Worm (Caenorhabditis elegans) whole organism, young adult: Measurements from ENCODE around the gene R09A1.3.

Experiments used
- B0336.3 ChIP-seq: fragments of 200-800 bp; sonication (Bioruptor generic); IDR thresholded peaks from 2 replicates; pipeline ENCODE4 v1.3.6; 2022; ENCODE audit warnings: missing genetic modification characterization, missing compliant biosample characterization
- C06A6.2 ChIP-seq: fragments of 200-800 bp; sonication (Bioruptor generic); conservative IDR thresholded peaks from 2 replicates; pipeline ENCODE4 v1.3.6; 2022; ENCODE audit warnings: missing genetic modification characterization, missing compliant biosample characterization
- C17E4.6 ChIP-seq: fragments of 200-800 bp; sonication (Bioruptor generic); IDR thresholded peaks from 2 replicates; pipeline ENCODE4 v1.3.6; 2022; ENCODE audit warnings: missing genetic modification reagents, missing genetic modification characterization, missing compliant biosample characterization
- F10E7.11 ChIP-seq: sonication (generic microtip); optimal IDR thresholded peaks from 2 replicates; lab custom pipeline; 2017; ENCODE audit warnings: mild to moderate bottlenecking, missing genetic modification characterization, moderate library complexity, missing compliant biosample characterization
- F23B12.7 ChIP-seq: sonication (generic microtip); optimal IDR thresholded peaks from 2 replicates; lab custom pipeline; 2017; ENCODE audit warnings: missing genetic modification characterization, mild to moderate bottlenecking, missing compliant biosample characterization, antibody characterized with exemption, moderate library complexity; ENCODE audit not compliant: insufficient read depth
- F37B4.10 ChIP-seq: fragments of 200-800 bp; sonication (Bioruptor generic); IDR thresholded peaks from 2 replicates; pipeline ENCODE4 v1.3.6; 2022; ENCODE audit warnings: missing genetic modification characterization, missing compliant biosample characterization
- F39B2.1 ChIP-seq: fragments of 200-800 bp; sonication (Bioruptor generic); IDR thresholded peaks from 2 replicates; pipeline ENCODE4 v1.3.6; 2022; ENCODE audit warnings: missing genetic modification reagents, missing genetic modification characterization, missing compliant biosample characterization
- F52B5.7 ChIP-seq: sonication (generic microtip); optimal IDR thresholded peaks from 2 replicates; lab custom pipeline; 2016; ENCODE audit warnings: mild to moderate bottlenecking, missing genetic modification characterization, missing compliant biosample characterization
- F57C9.4 ChIP-seq: sonication (generic microtip); optimal IDR thresholded peaks from 2 replicates; lab custom pipeline; 2017; ENCODE audit warnings: mild to moderate bottlenecking, missing genetic modification characterization, missing compliant biosample characterization
- K12H6.12 ChIP-seq: fragments of 200-800 bp; sonication (Bioruptor generic); optimal IDR thresholded peaks from 2 replicates; lab custom pipeline; 2018; ENCODE audit warnings: mild to moderate bottlenecking, missing genetic modification characterization, missing compliant biosample characterization
- T26A5.8 ChIP-seq: sonication (generic microtip); optimal IDR thresholded peaks from 2 replicates; lab custom pipeline; 2016; ENCODE audit warnings: missing genetic modification characterization, missing compliant biosample characterization
- Y95B8A.8 ChIP-seq: fragments of 200-800 bp; sonication (Bioruptor generic); IDR thresholded peaks from 2 replicates; pipeline ENCODE4 v1.3.6; 2022; ENCODE audit warnings: missing genetic modification reagents, missing genetic modification characterization, missing compliant biosample characterization
- ZK185.1 ChIP-seq: sonication (generic microtip); optimal IDR thresholded peaks from 2 replicates; lab custom pipeline; 2016; ENCODE audit warnings: mild to moderate bottlenecking, missing genetic modification characterization, missing compliant biosample characterization; ENCODE audit not compliant: poor library complexity, severe bottlenecking
- ama-1 ChIP-seq, 3 experiments: fragments of 150-350 bp in 1 of 3; sonication (generic microtip) in 2 of 3; optimal IDR thresholded peaks; 2 replicates each; lab custom pipeline; 2014 to 2018; ENCODE audit warnings: missing biosample characterization in 2 of 3, missing genetic modification characterization in 2 of 3, missing genetic modification reagents in 2 of 3
- attf-5 ChIP-seq: fragments of 200-800 bp; sonication (Bioruptor generic); optimal IDR thresholded peaks from 2 replicates; lab custom pipeline; 2018; ENCODE audit warnings: mild to moderate bottlenecking, missing genetic modification characterization, missing compliant biosample characterization
- attf-6 ChIP-seq: fragments of 200-800 bp; sonication (Bioruptor generic); IDR thresholded peaks from 2 replicates; pipeline ENCODE4 v1.3.6; 2022; ENCODE audit warnings: missing genetic modification reagents, missing genetic modification characterization, missing compliant biosample characterization
- bed-2 ChIP-seq: fragments of 200-800 bp; sonication (Bioruptor generic); IDR thresholded peaks from 2 replicates; pipeline ENCODE4 v1.3.6; 2022; ENCODE audit warnings: missing genetic modification reagents, missing genetic modification characterization, missing compliant biosample characterization
- cebp-2 ChIP-seq: fragments of 200-800 bp; sonication (Bioruptor generic); IDR thresholded peaks from 2 replicates; pipeline ENCODE4 v1.3.6; 2022; ENCODE audit warnings: missing genetic modification characterization, missing compliant biosample characterization
- ceh-40 ChIP-seq: fragments of 200-800 bp; sonication (Bioruptor generic); IDR thresholded peaks from 2 replicates; pipeline ENCODE4 v1.3.6; 2022; ENCODE audit warnings: missing genetic modification characterization, missing compliant biosample characterization
- ceh-91 ChIP-seq: fragments of 200-800 bp; sonication (Bioruptor generic); IDR thresholded peaks from 2 replicates; pipeline ENCODE4 v1.3.6; 2022; ENCODE audit warnings: missing genetic modification reagents, missing genetic modification characterization, missing compliant biosample characterization
- dpl-1 ChIP-seq: fragments of 150-350 bp; optimal IDR thresholded peaks from 2 replicates; lab custom pipeline; 2014; ENCODE audit warnings: missing biosample characterization, missing genetic modification reagents, missing genetic modification characterization
- egl-18 ChIP-seq: fragments of 200-800 bp; sonication (Bioruptor generic); IDR thresholded peaks from 2 replicates; pipeline ENCODE4 v1.3.6; 2022; ENCODE audit warnings: missing genetic modification reagents, missing genetic modification characterization, missing compliant biosample characterization
- egl-44 ChIP-seq: fragments of 200-800 bp; sonication (Bioruptor generic); IDR thresholded peaks from 2 replicates; pipeline ENCODE4 v1.3.6; 2022; ENCODE audit warnings: missing genetic modification reagents, missing genetic modification characterization, missing compliant biosample characterization
- hlh-12 ChIP-seq: sonication (generic microtip); optimal IDR thresholded peaks from 2 replicates; lab custom pipeline; 2016; ENCODE audit warnings: missing genetic modification characterization, missing compliant biosample characterization
- let-607 ChIP-seq, 2 experiments: fragments of 200-800 bp in 1 of 2; sonication (Bioruptor generic) in 1 of 2; sonication (generic microtip) in 1 of 2; optimal IDR thresholded peaks; 2 replicates each; lab custom pipeline; 2016 to 2018; ENCODE audit warnings: mild to moderate bottlenecking in 2 of 2, missing compliant biosample characterization in 2 of 2, missing genetic modification characterization in 2 of 2, moderate library complexity in 2 of 2, missing genotype in 1 of 2
- lir-1 ChIP-seq: fragments of 200-800 bp; sonication (Bioruptor generic); conservative IDR thresholded peaks from 2 replicates; pipeline ENCODE4 v1.3.6; 2022; ENCODE audit warnings: missing genetic modification reagents, missing genetic modification characterization, missing compliant biosample characterization
- lsy-27 ChIP-seq: sonication (generic microtip); optimal IDR thresholded peaks from 2 replicates; lab custom pipeline; 2017; ENCODE audit warnings: missing genetic modification characterization, mild to moderate bottlenecking, missing compliant biosample characterization, antibody characterized with exemption, missing genotype, borderline replicate concordance; ENCODE audit not compliant: insufficient read depth
- madf-6 ChIP-seq: fragments of 200-800 bp; sonication (Bioruptor generic); IDR thresholded peaks from 2 replicates; pipeline ENCODE4 v1.3.6; 2022; ENCODE audit warnings: missing genetic modification reagents, missing genetic modification characterization, missing compliant biosample characterization
- mcd-1 ChIP-seq: fragments of 200-800 bp; sonication (Bioruptor generic); IDR thresholded peaks from 2 replicates; pipeline ENCODE4 v1.3.6; 2022; ENCODE audit warnings: missing genetic modification reagents, missing genetic modification characterization, missing compliant biosample characterization
- mel-28 ChIP-seq: sonication (generic microtip); optimal IDR thresholded peaks from 2 replicates; lab custom pipeline; 2016; ENCODE audit warnings: borderline replicate concordance, mild to moderate bottlenecking, missing genetic modification characterization, missing compliant biosample characterization
- mes-4 ChIP-seq: sonication (generic microtip); optimal IDR thresholded peaks from 2 replicates; lab custom pipeline; 2016; ENCODE audit warnings: missing genotype, missing genetic modification characterization, missing compliant biosample characterization
- nhr-80 ChIP-seq: sonication (generic microtip); optimal IDR thresholded peaks from 2 replicates; lab custom pipeline; 2016; ENCODE audit warnings: missing genetic modification characterization, missing compliant biosample characterization
- tlf-1 ChIP-seq: fragments of 200-800 bp; sonication (Bioruptor generic); optimal IDR thresholded peaks from 2 replicates; lab custom pipeline; 2018; ENCODE audit warnings: mild to moderate bottlenecking, missing genetic modification characterization, missing compliant biosample characterization
- zfh-2 ChIP-seq: fragments of 200-800 bp; sonication (Bioruptor generic); conservative IDR thresholded peaks from 2 replicates; pipeline ENCODE4 v1.3.6; 2022; ENCODE audit warnings: missing genetic modification reagents, missing genetic modification characterization, missing compliant biosample characterization
- zim-3 ChIP-seq: sonication (generic microtip); optimal IDR thresholded peaks from 2 replicates; lab custom pipeline; 2017; ENCODE audit warnings: mild to moderate bottlenecking, missing genetic modification characterization, moderate library complexity, missing compliant biosample characterization
- ztf-26 ChIP-seq: sonication (generic microtip); optimal IDR thresholded peaks from 2 replicates; lab custom pipeline; 2017; ENCODE audit warnings: missing genetic modification characterization, missing compliant biosample characterization
- ztf-6 ChIP-seq: fragments of 200-800 bp; sonication (Bioruptor generic); IDR thresholded peaks from 2 replicates; pipeline ENCODE4 v1.3.6; 2022; ENCODE audit warnings: missing genetic modification reagents, missing genetic modification characterization, missing compliant biosample characterization

Gene R09A1.3

ce11 chrV:1027044-1027443 is at the start of gene R09A1.3:
Gene R09A1.3 (minus strand): TSS chrV:1027074.
- TF ChIP-seq nhr-80 (tag; lab: Kevin White, UChicago) (peak; percentile 7), let-607 (tag; optimal IDR thresholded peaks at IDR 0.05; lab: Kevin White, UChicago) (no peak)

ce11 chrV:1074946-1075345 is 48.1 kb upstream of the R09A1.3 start, which contains the start of gene K10C9.1:
Gene K10C9.1 (plus strand): TSS chrV:1075246.
- TF ChIP-seq egl-18, result no peak
- TF ChIP-seq attf-5, result no peak
- TF ChIP-seq madf-6, result no peak
- TF ChIP-seq T26A5.8, result no peak

- TF ChIP-seq F37B4.10 (GFP tag; lab: Robert Waterston, UW), result no peak
- no peak for TF ChIP-seq ceh-40 (GFP tag; lab: Robert Waterston, UW)
- TF ChIP-seq F10E7.11, result no peak
- no peak for TF ChIP-seq mel-28 (tag; lab: Kevin White, UChicago)
- TF ChIP-seq Y95B8A.8 (GFP tag; lab: Robert Waterston, UW), result no peak
- no peak for TF ChIP-seq cebp-2 (GFP tag; lab: Robert Waterston, UW)
- TF ChIP-seq dpl-1 (GFP tag; lab: Kevin White, UChicago), result no peak
These were observed 40.6 kb upstream of the R09A1.3 start, which contains the start of gene K10C9.7 for ce11 chrV:1067468-1067867. Gene K10C9.7 (minus strand): TSS chrV:1067568.

- TF ChIP-seq ceh-40 (GFP tag; lab: Robert Waterston, UW), result no peak
- no peak for TF ChIP-seq K12H6.12 (tag; lab: Kevin White, UChicago)
- no peak for TF ChIP-seq tlf-1 (GFP tag; lab: Kevin White, UChicago)
- TF ChIP-seq egl-18, result no peak
- no peak for TF ChIP-seq zfh-2 (GFP tag; lab: Robert Waterston, UW)
- no peak for TF ChIP-seq ZK185.1 (tag; lab: Kevin White, UChicago)
- TF ChIP-seq mcd-1 (GFP tag; lab: Robert Waterston, UW), result no peak
- TF ChIP-seq B0336.3, result no peak
- TF ChIP-seq ama-1 (optimal IDR thresholded peaks at IDR 0.05; lab: Kevin White, UChicago), result no peak
- no peak for TF ChIP-seq ama-1 (GFP tag; optimal IDR thresholded peaks at IDR 0.05; lab: Kevin White, UChicago)
- TF ChIP-seq madf-6, result no peak
- TF ChIP-seq C17E4.6 (GFP tag; lab: Robert Waterston, UW), result no peak
- no peak for TF ChIP-seq F23B12.7
- no peak for TF ChIP-seq zim-3 (tag; lab: Kevin White, UChicago)
- no peak for TF ChIP-seq mes-4 (tag; lab: Kevin White, UChicago)
- TF ChIP-seq bed-2 (GFP tag; lab: Robert Waterston, UW), result no peak
- no peak for TF ChIP-seq lsy-27 (tag; lab: Kevin White, UChicago)
- TF ChIP-seq ztf-6 (GFP tag; lab: Robert Waterston, UW), result no peak
These were observed 37.6 kb upstream of the R09A1.3 start, which contains the start of gene str-67 for ce11 chrV:1064491-1064890. Gene str-67 (minus strand): TSS chrV:1064591.

ce11 chrV:1061295-1061694 is 34.4 kb upstream of the R09A1.3 start, which contains the start of gene rnst-2:
Gene rnst-2 (plus strand): TSS chrV:1061595.
- TF ChIP-seq F52B5.7 (tag; lab: Kevin White, UChicago), result no peak
- TF ChIP-seq attf-6 (GFP tag; lab: Robert Waterston, UW), result no peak
- no peak for TF ChIP-seq attf-5
- no peak for TF ChIP-seq ztf-26 (tag; lab: Kevin White, UChicago)
- TF ChIP-seq egl-44 (GFP tag; lab: Robert Waterston, UW), result no peak
- no peak for TF ChIP-seq F39B2.1 (GFP tag; lab: Robert Waterston, UW)
- TF ChIP-seq C06A6.2 (GFP tag; lab: Robert Waterston, UW), result no peak
- no peak for TF ChIP-seq lir-1 (GFP tag; lab: Robert Waterston, UW)
- no peak for TF ChIP-seq hlh-12 (tag; lab: Kevin White, UChicago)
- no peak for TF ChIP-seq ceh-91 (GFP tag; lab: Robert Waterston, UW)
- TF ChIP-seq F57C9.4 (tag; lab: Kevin White, UChicago), result no peak
- no peak for TF ChIP-seq bed-2 (GFP tag; lab: Robert Waterston, UW)
